Fruit fly (Drosophila melanogaster) whole organism, larva: ENCODE results near the gene Ptp4E.

Experiments
- noc ChIP-seq: fragments of 200-800 bp; sonication (Bioruptor generic); optimal IDR thresholded peaks from 3 replicates; lab custom pipeline; 2019; ENCODE audit warnings: missing biosample characterization, mild to moderate bottlenecking, missing genetic modification characterization, moderate library complexity

The Ptp4E gene

dm6 chrX:4997141-4997540 is 58.2 kb downstream of the Ptp4E start, which contains the start of gene CG12680:
CG12680 (plus strand) TSS chrX:4997441.
- TF ChIP-seq noc (tag; lab: Kevin White, UChicago), result no peak

dm6 chrX:4999024-4999423 is 60.1 kb downstream of the Ptp4E start:
- no peak for TF ChIP-seq noc (tag; lab: Kevin White, UChicago)

- no peak for TF ChIP-seq noc (tag; lab: Kevin White, UChicago)
These were observed 63.8 kb downstream of the Ptp4E start for dm6 chrX:5002748-5003147.
